Worm (Caenorhabditis elegans) whole organism, mixed stage, embryonic: ENCODE measurements around the gene abu-2.

ENCODE experiments used
- M03D4.4 ChIP-seq: sonication (generic microtip); optimal IDR thresholded peaks from 2 replicates; lab custom pipeline; 2017; ENCODE audit warnings: mild to moderate bottlenecking, missing genetic modification characterization, missing compliant biosample characterization
- bed-3 ChIP-seq: fragments of 200-800 bp; sonication (Bioruptor generic); optimal IDR thresholded peaks from 3 replicates; lab custom pipeline; 2018; ENCODE audit warnings: mild to moderate bottlenecking, missing genetic modification characterization, moderate library complexity, missing compliant biosample characterization
- blmp-1 ChIP-seq: fragments of 150-350 bp; optimal IDR thresholded peaks from 2 replicates; lab custom pipeline; 2014; ENCODE audit warnings: missing biosample characterization, missing genetic modification characterization
- ceh-39 ChIP-seq: fragments of 150-350 bp; optimal IDR thresholded peaks from 2 replicates; lab custom pipeline; 2014; ENCODE audit warnings: missing biosample characterization, missing genetic modification characterization
- ceh-43 ChIP-seq: fragments of 200-800 bp; sonication (Bioruptor generic); optimal IDR thresholded peaks from 2 replicates; lab custom pipeline; 2018; ENCODE audit warnings: mild to moderate bottlenecking, missing genetic modification characterization, moderate library complexity, missing compliant biosample characterization
- ceh-83 ChIP-seq: fragments of 200-800 bp; sonication (Bioruptor generic); optimal IDR thresholded peaks from 2 replicates; lab custom pipeline; 2018; ENCODE audit warnings: mild to moderate bottlenecking, missing genetic modification characterization, missing compliant biosample characterization
- ces-1 ChIP-seq: fragments of 150-350 bp; optimal IDR thresholded peaks from 2 replicates; lab custom pipeline; 2014; ENCODE audit warnings: missing biosample characterization, missing genetic modification reagents, missing genetic modification characterization
- cnd-1 ChIP-seq: fragments of 200-800 bp; sonication (Bioruptor generic); optimal IDR thresholded peaks from 2 replicates; lab custom pipeline; 2018; ENCODE audit warnings: mild to moderate bottlenecking, missing genetic modification characterization, missing compliant biosample characterization
- drap-1 ChIP-seq: fragments of 200-800 bp; sonication (Bioruptor generic); optimal IDR thresholded peaks from 3 replicates; lab custom pipeline; 2018; ENCODE audit warnings: mild to moderate bottlenecking, missing genetic modification characterization, missing compliant biosample characterization
- elt-1 ChIP-seq: sonication (generic microtip); optimal IDR thresholded peaks from 2 replicates; lab custom pipeline; 2017; ENCODE audit warnings: missing genetic modification characterization, mild to moderate bottlenecking, missing compliant biosample characterization, antibody characterized with exemption, moderate library complexity, borderline replicate concordance; ENCODE audit not compliant: insufficient read depth
- elt-3 ChIP-seq: fragments of 150-350 bp; optimal IDR thresholded peaks from 2 replicates; lab custom pipeline; 2014; ENCODE audit warnings: missing biosample characterization, missing genetic modification characterization
- flh-1 ChIP-seq: fragments of 200-800 bp; sonication (Bioruptor generic); optimal IDR thresholded peaks from 2 replicates; lab custom pipeline; 2018; ENCODE audit warnings: mild to moderate bottlenecking, missing genetic modification characterization, moderate library complexity, missing compliant biosample characterization
- ham-2 ChIP-seq: fragments of 200-800 bp; sonication (Bioruptor generic); optimal IDR thresholded peaks from 2 replicates; lab custom pipeline; 2018; ENCODE audit warnings: mild to moderate bottlenecking, missing genetic modification characterization, missing compliant biosample characterization
- lin-32 ChIP-seq: fragments of 200-800 bp; sonication (Bioruptor generic); optimal IDR thresholded peaks from 2 replicates; lab custom pipeline; 2018; ENCODE audit warnings: mild to moderate bottlenecking, missing genetic modification characterization, missing compliant biosample characterization
- lsy-2 ChIP-seq: fragments of 150-350 bp; optimal IDR thresholded peaks from 2 replicates; lab custom pipeline; 2014; ENCODE audit warnings: missing biosample characterization, missing genetic modification characterization
- mab-5 ChIP-seq: fragments of 150-350 bp; optimal IDR thresholded peaks from 2 replicates; lab custom pipeline; 2014; ENCODE audit warnings: missing biosample characterization, missing genetic modification characterization
- mls-2 ChIP-seq: sonication (generic microtip); optimal IDR thresholded peaks from 2 replicates; lab custom pipeline; 2016; ENCODE audit warnings: mild to moderate bottlenecking, missing genetic modification characterization, moderate library complexity, missing compliant biosample characterization
- nhr-2 ChIP-seq: fragments of 150-350 bp; optimal IDR thresholded peaks from 2 replicates; lab custom pipeline; 2014; ENCODE audit warnings: missing biosample characterization, missing genetic modification characterization
- nhr-237 ChIP-seq: fragments of 150-350 bp; optimal IDR thresholded peaks from 2 replicates; lab custom pipeline; 2014; ENCODE audit warnings: missing biosample characterization, missing genetic modification characterization
- nhr-28 ChIP-seq: fragments of 150-350 bp; optimal IDR thresholded peaks from 2 replicates; lab custom pipeline; 2014; ENCODE audit warnings: missing biosample characterization, missing genetic modification characterization
- nhr-76 ChIP-seq: sonication (generic microtip); optimal IDR thresholded peaks from 2 replicates; lab custom pipeline; 2017; ENCODE audit warnings: missing biosample characterization, missing genetic modification characterization
- pha-4 ChIP-seq: fragments of 150-350 bp; optimal IDR thresholded peaks from 2 replicates; lab custom pipeline; 2018; ENCODE audit warnings: missing biosample characterization, missing genetic modification reagents, missing genetic modification characterization
- sptf-1 ChIP-seq: sonication (generic microtip); optimal IDR thresholded peaks from 2 replicates; lab custom pipeline; 2017; ENCODE audit warnings: mild to moderate bottlenecking, missing genetic modification characterization, moderate library complexity, missing compliant biosample characterization
- tbx-8 ChIP-seq: fragments of 200-800 bp; sonication (Bioruptor generic); optimal IDR thresholded peaks from 2 replicates; lab custom pipeline; 2018; ENCODE audit warnings: mild to moderate bottlenecking, missing genetic modification characterization, moderate library complexity, missing compliant biosample characterization
- unc-120 ChIP-seq: sonication (generic microtip); optimal IDR thresholded peaks from 2 replicates; lab custom pipeline; 2017; ENCODE audit warnings: missing genetic modification characterization, missing compliant biosample characterization; ENCODE audit not compliant: poor library complexity, severe bottlenecking
- unc-39 ChIP-seq: fragments of 150-350 bp; optimal IDR thresholded peaks from 2 replicates; lab custom pipeline; 2014; ENCODE audit warnings: missing biosample characterization, missing genetic modification characterization
- unc-62 ChIP-seq: fragments of 150-350 bp; optimal IDR thresholded peaks from 2 replicates; lab custom pipeline; 2014; ENCODE audit warnings: missing biosample characterization, missing genetic modification reagents, missing genetic modification characterization
- zip-8 ChIP-seq: fragments of 150-350 bp; optimal IDR thresholded peaks from 2 replicates; lab custom pipeline; 2014; ENCODE audit warnings: missing biosample characterization, missing genetic modification characterization
- ztf-11 ChIP-seq: fragments of 150-350 bp; optimal IDR thresholded peaks from 2 replicates; lab custom pipeline; 2014; ENCODE audit warnings: missing biosample characterization, missing genetic modification characterization

The abu-2 gene

DNA sequence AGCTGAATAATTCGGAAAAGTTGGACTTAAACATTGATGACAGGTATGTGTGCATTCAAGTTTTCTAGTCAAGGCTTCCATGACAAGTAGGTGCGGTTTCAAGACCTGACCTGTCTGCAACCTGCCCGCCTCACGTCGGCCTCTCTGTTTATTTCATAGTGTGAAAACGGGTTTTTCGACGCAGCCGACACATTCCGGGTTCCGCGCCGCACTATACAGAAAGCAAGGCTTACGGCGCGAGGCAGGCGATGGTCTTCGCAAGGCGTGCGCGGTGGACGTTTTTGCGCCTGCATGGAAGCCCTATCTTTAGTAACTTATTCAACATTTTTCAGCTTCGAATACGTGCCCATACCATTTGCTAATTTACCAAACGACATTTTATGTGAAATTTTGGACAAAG, 38.0 kb downstream of the abu-2 start:
- no peak for TF ChIP-seq ham-2 (GFP tag; lab: Kevin White, UChicago)
- TF ChIP-seq ceh-43: no peak
- no peak for TF ChIP-seq blmp-1
- TF ChIP-seq drap-1 (GFP tag; lab: Kevin White, UChicago): no peak
- TF ChIP-seq nhr-76 (tag; lab: Kevin White, UChicago): no peak
- TF ChIP-seq unc-39 (tag; lab: Kevin White, UChicago): no peak
- TF ChIP-seq, all 35 proteins: peak for 0

DNA sequence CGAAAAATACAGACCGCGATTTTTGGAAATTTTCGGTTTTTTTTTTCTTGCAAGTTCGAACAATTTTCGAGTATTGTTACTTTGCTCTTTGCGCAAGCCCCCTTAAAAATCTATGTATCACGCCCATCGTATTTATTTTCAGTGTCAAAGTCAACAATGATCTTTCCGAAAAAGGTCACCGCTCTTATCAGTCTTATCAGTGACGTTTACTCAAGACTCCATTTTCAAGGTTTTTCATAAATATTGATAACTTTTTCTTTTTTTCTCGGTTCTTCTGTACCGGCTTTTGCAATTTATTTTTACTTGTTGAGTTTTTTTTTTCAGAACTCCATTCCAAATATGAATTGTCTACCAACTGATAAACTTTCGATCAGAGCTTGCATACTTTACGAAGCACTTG, 38.8 kb downstream of the abu-2 start, which contains the start of gene fbxa-190:
TSS of gene fbxa-190 (plus strand) at position 325 of the 400 bp plus-strand sequence.
- TF ChIP-seq elt-1 (tag; lab: Kevin White, UChicago) (no peak), nhr-2 (no peak), cnd-1 (tag; lab: Kevin White, UChicago) (no peak), mab-5 (tag; lab: Kevin White, UChicago) (no peak), tbx-8 (no peak), unc-120 (no peak), ceh-39 (tag; lab: Kevin White, UChicago) (no peak), bed-3 (GFP tag; lab: Kevin White, UChicago) (no peak), M03D4.4 (tag; lab: Kevin White, UChicago) (no peak), ceh-83 (GFP tag; lab: Kevin White, UChicago) (no peak), pha-4 (tag; lab: Kevin White, UChicago) (no peak), zip-8 (tag; lab: Kevin White, UChicago) (no peak), flh-1 (GFP tag; lab: Kevin White, UChicago) (no peak), sptf-1 (no peak), nhr-237 (tag; lab: Kevin White, UChicago) (no peak), ham-2 (GFP tag; lab: Kevin White, UChicago) (no peak), ztf-11 (no peak), elt-3 (tag; lab: Kevin White, UChicago) (no peak), ces-1 (GFP tag; lab: Kevin White, UChicago) (no peak), lin-32 (GFP tag; lab: Kevin White, UChicago) (no peak)
- TF ChIP-seq, all 35 proteins: peak for 0

DNA sequence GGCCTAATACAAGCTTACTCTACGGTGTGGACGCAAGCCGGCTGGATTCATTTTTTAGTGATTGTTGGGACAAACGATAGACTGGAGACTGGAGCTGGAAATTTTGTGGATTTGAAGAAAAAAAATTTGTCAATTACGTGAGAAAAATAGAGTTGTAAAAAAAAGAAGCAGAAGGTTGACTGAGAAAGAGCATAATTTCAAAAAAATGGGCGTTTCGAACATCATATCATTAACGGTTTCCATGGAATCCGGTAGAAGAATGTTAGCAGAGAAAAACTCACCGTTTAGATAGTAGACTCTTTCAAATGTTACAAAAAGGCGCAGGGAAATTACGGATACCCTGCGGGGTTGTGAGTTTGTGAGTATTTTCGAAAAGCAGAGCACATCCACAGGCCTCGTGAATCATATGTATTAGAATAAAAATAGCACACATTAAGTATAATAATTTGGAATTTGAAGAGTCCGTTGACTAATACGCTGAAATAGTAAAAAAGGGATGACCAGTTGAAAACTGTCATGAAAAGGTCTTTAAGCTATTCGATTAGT, 39.6 kb downstream of the abu-2 start, which contains the start of gene F56C3.7:
TSS of gene F56C3.7 (minus strand) at position 51 of the 546 bp plus-strand sequence.
- no peak for TF ChIP-seq ztf-11
- no peak for TF ChIP-seq unc-62 (GFP tag; lab: Kevin White, UChicago)
- TF ChIP-seq lin-32 (GFP tag; lab: Kevin White, UChicago): no peak
- TF ChIP-seq elt-1 (tag; lab: Kevin White, UChicago): no peak
- no peak for TF ChIP-seq nhr-28 (tag; lab: Kevin White, UChicago)
- TF ChIP-seq nhr-2: no peak
- TF ChIP-seq M03D4.4 (tag; lab: Kevin White, UChicago): no peak
- TF ChIP-seq mab-5 (tag; lab: Kevin White, UChicago): no peak
- no peak for TF ChIP-seq ces-1 (GFP tag; lab: Kevin White, UChicago)
- no peak for TF ChIP-seq unc-120
- no peak for TF ChIP-seq ceh-39 (tag; lab: Kevin White, UChicago)
- no peak for TF ChIP-seq ham-2 (GFP tag; lab: Kevin White, UChicago)

DNA sequence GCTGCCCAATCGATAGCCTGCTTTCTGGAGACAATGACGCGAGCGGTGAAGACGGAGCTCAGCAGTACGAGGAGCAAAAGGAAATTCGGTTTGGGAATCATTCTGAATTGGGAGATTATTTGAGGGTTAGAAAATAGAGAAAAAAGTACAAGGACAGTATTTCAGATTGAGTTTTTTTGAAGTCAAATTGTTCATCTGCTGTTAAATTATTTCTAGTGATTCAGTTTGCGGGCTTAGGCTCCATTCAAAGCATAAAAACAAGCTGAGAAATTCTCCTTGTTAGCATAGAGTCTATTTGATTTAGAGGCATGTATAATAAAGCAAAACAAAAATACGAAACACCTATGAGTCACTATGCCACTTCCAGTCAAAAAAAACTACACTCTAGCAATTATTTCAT, 43.0 kb downstream of the abu-2 start, which contains the start of gene dgn-2:
TSS of gene dgn-2 (minus strand) at position 101 of the 400 bp plus-strand sequence.
- TF ChIP-seq ceh-83 (GFP tag; lab: Kevin White, UChicago) (no peak), nhr-2 (no peak), nhr-76 (tag; lab: Kevin White, UChicago) (no peak), mls-2 (tag; lab: Kevin White, UChicago) (no peak)

DNA sequence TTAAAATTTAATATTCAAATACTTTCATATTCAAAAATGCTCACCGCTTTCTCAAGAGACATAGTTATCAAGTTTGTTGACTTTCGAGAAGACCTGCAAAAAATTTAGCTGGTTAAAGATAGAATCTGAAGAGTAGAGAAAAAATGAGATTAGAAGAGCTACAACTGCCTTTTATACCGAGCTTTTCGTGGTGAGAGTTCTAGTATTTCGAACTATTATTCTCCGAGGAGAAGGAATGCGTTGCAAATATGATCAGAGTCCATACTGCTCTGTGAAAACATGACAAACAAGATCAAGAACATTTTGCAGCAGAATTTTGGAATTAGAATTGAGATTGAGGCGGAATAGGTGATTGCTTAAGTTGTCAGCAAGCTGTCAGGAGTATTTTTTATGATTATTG, 49.8 kb downstream of the abu-2 start, which contains the start of gene F56C3.4:
TSS of gene F56C3.4 (minus strand) at position 101 of the 400 bp plus-strand sequence.
- no peak for TF ChIP-seq mab-5 (tag; lab: Kevin White, UChicago)
- no peak for TF ChIP-seq elt-3 (tag; lab: Kevin White, UChicago)
- TF ChIP-seq nhr-2: no peak
- no peak for TF ChIP-seq nhr-237 (tag; lab: Kevin White, UChicago)
- TF ChIP-seq mls-2 (tag; lab: Kevin White, UChicago): no peak
- no peak for TF ChIP-seq ceh-43
- TF ChIP-seq blmp-1: no peak
- no peak for TF ChIP-seq lin-32 (GFP tag; lab: Kevin White, UChicago)
- no peak for TF ChIP-seq sptf-1
- TF ChIP-seq unc-39 (tag; lab: Kevin White, UChicago): no peak
- TF ChIP-seq lsy-2 (tag; lab: Kevin White, UChicago): no peak
- no peak for TF ChIP-seq cnd-1 (tag; lab: Kevin White, UChicago)
